Worm (Caenorhabditis elegans) whole organism, early embryonic: ENCODE measurements around the gene F46F5.14.

ENCODE experiments used
- B0310.2 ChIP-seq: sonication (generic microtip); optimal IDR thresholded peaks from 2 replicates; lab custom pipeline; 2016; ENCODE audit warnings: mild to moderate bottlenecking, missing genetic modification characterization, missing compliant biosample characterization
- ceh-13 ChIP-seq: fragments of 200-800 bp; sonication (Bioruptor generic); optimal IDR thresholded peaks from 2 replicates; lab custom pipeline; 2018; ENCODE audit warnings: mild to moderate bottlenecking, missing genetic modification characterization, missing compliant biosample characterization
- pes-1 ChIP-seq: fragments of 200-800 bp; sonication (Bioruptor generic); IDR thresholded peaks from 2 replicates; pipeline ENCODE4 v1.3.6; 2022; ENCODE audit warnings: missing genetic modification reagents, missing genetic modification characterization, missing compliant biosample characterization
- scrt-1 ChIP-seq: fragments of 200-800 bp; sonication (Bioruptor generic); IDR thresholded peaks from 2 replicates; pipeline ENCODE4 v1.3.6; 2022; ENCODE audit warnings: missing genetic modification characterization, missing compliant biosample characterization
- tbx-11 ChIP-seq: fragments of 200-800 bp; sonication (Bioruptor generic); IDR thresholded peaks from 2 replicates; pipeline ENCODE4 v1.3.6; 2022; ENCODE audit warnings: missing genetic modification characterization, missing compliant biosample characterization

ce11 chrII:775033-775432 lies 24.8 kb upstream of the F46F5.14 start, which contains the start of gene Y39F10A.1:
- TF ChIP-seq scrt-1 (GFP tag; lab: Robert Waterston, UW), result no peak
- no peak for TF ChIP-seq pes-1 (GFP tag; lab: Robert Waterston, UW)
- TF ChIP-seq B0310.2 (tag; lab: Kevin White, UChicago), result no peak
- no peak for TF ChIP-seq tbx-11 (GFP tag; lab: Robert Waterston, UW)
- TF ChIP-seq ceh-13, result no peak
